Fruit fly (Drosophila melanogaster) whole organism, embryonic: Measurements from ENCODE around the gene dpr15.
A peak's percentile ranks its signal among the peaks of the same experiment; 100 is the strongest.

Experiments
- Atf3 ChIP-seq: fragments of 200-800 bp; sonication (Bioruptor generic); optimal IDR thresholded peaks from 3 replicates; lab custom pipeline; 2016; ENCODE audit warnings: missing biosample characterization, missing genetic modification characterization
- Bgb ChIP-seq: fragments of 200-800 bp; sonication (Bioruptor generic); IDR thresholded peaks from 2 replicates; pipeline ENCODE4 v1.3.6; 2022; ENCODE audit warnings: missing biosample characterization, missing genetic modification characterization; ENCODE audit not compliant: partially characterized antibody
- CG10543 ChIP-seq: fragments of 200-800 bp; sonication (Bioruptor generic); optimal IDR thresholded peaks from 3 replicates; lab custom pipeline; 2017; ENCODE audit warnings: missing biosample characterization, mild to moderate bottlenecking, missing genetic modification characterization, moderate library complexity
- CG10979 ChIP-seq: fragments of 200-800 bp; sonication (Bioruptor generic); optimal IDR thresholded peaks from 2 replicates; lab custom pipeline; 2018; ENCODE audit warnings: missing biosample characterization, mild to moderate bottlenecking, missing genetic modification characterization, moderate library complexity
- CG11398 ChIP-seq: fragments of 200-800 bp; sonication (Bioruptor generic); optimal IDR thresholded peaks from 2 replicates; lab custom pipeline; 2016; ENCODE audit warnings: missing biosample characterization, missing genetic modification characterization
- CG11504 ChIP-seq: fragments of 200-800 bp; sonication (Bioruptor generic); optimal IDR thresholded peaks from 3 replicates; lab custom pipeline; 2019; ENCODE audit warnings: missing biosample characterization, mild to moderate bottlenecking, missing genetic modification characterization, moderate library complexity
- CG12104 ChIP-seq: fragments of 200-800 bp; sonication (Bioruptor generic); optimal IDR thresholded peaks from 3 replicates; lab custom pipeline; 2016; ENCODE audit warnings: missing biosample characterization, missing genetic modification characterization
- CG13624 ChIP-seq: fragments of 200-800 bp; sonication (Bioruptor generic); optimal IDR thresholded peaks from 2 replicates; lab custom pipeline; 2016; ENCODE audit warnings: missing biosample characterization, missing genetic modification characterization
- CG14710 ChIP-seq: fragments of 200-800 bp; sonication (Bioruptor generic); optimal IDR thresholded peaks from 3 replicates; lab custom pipeline; 2019; ENCODE audit warnings: missing biosample characterization, mild to moderate bottlenecking, missing genetic modification characterization, moderate library complexity
- CG15011 ChIP-seq: fragments of 200-800 bp; sonication (Bioruptor generic); optimal IDR thresholded peaks from 3 replicates; lab custom pipeline; 2018; ENCODE audit warnings: missing biosample characterization, mild to moderate bottlenecking, missing genetic modification characterization
- CG1602 ChIP-seq: fragments of 200-800 bp; sonication (Bioruptor generic); optimal IDR thresholded peaks from 3 replicates; lab custom pipeline; 2016; ENCODE audit warnings: missing biosample characterization, missing genetic modification characterization
- CG16863 ChIP-seq: fragments of 200-800 bp; sonication (Bioruptor generic); optimal IDR thresholded peaks from 3 replicates; lab custom pipeline; 2016; ENCODE audit warnings: missing biosample characterization, missing genetic modification characterization
- CG17829 ChIP-seq: fragments of 200-800 bp; optimal IDR thresholded peaks from 2 replicates; lab custom pipeline; 2019; ENCODE audit warnings: missing biosample characterization, mild to moderate bottlenecking, missing genetic modification characterization, moderate library complexity
- CG2889 ChIP-seq: fragments of 200-800 bp; sonication (Bioruptor generic); IDR thresholded peaks from 3 replicates; pipeline ENCODE4 v1.3.6; 2022; ENCODE audit warnings: missing biosample characterization, missing genetic modification characterization
- CG3726 ChIP-seq: fragments of 200-800 bp; sonication (Bioruptor generic); IDR thresholded peaks from 3 replicates; pipeline ENCODE4, ENCODE4 v1.3.6; 2022; ENCODE audit warnings: missing biosample characterization, missing genetic modification characterization
- CG3847 ChIP-seq: fragments of 200-800 bp; sonication (Bioruptor generic); IDR thresholded peaks from 2 replicates; pipeline ENCODE4 v1.3.6; 2022; ENCODE audit warnings: missing biosample characterization, missing genetic modification characterization
- CG3995 ChIP-seq: fragments of 200-800 bp; sonication (Bioruptor generic); optimal IDR thresholded peaks from 3 replicates; lab custom pipeline; 2016; ENCODE audit warnings: missing biosample characterization, missing genetic modification characterization
- CG6854 ChIP-seq: fragments of 200-800 bp; sonication (Bioruptor generic); optimal IDR thresholded peaks from 3 replicates; lab custom pipeline; 2017; ENCODE audit warnings: missing biosample characterization, mild to moderate bottlenecking, missing genetic modification characterization
- CG7987 ChIP-seq: fragments of 200-800 bp; sonication (Bioruptor generic); optimal IDR thresholded peaks from 2 replicates; lab custom pipeline; 2018; ENCODE audit warnings: missing biosample characterization, mild to moderate bottlenecking, missing genetic modification characterization, moderate library complexity
- CG8281 ChIP-seq: fragments of 200-800 bp; sonication (Bioruptor generic); optimal IDR thresholded peaks from 2 replicates; lab custom pipeline; 2018; ENCODE audit warnings: missing biosample characterization, mild to moderate bottlenecking, missing genetic modification characterization, moderate library complexity
- CG8290 ChIP-seq, 3 experiments: fragments of 200-800 bp; sonication (Bioruptor generic); optimal IDR thresholded peaks; 2 replicates each; lab custom pipeline; 2016 to 2019; ENCODE audit warnings: missing biosample characterization in 3 of 3, missing genetic modification characterization in 3 of 3, mild to moderate bottlenecking in 2 of 3, moderate library complexity in 1 of 3
- CoRest ChIP-seq: fragments of 200-800 bp; sonication (Bioruptor generic); optimal IDR thresholded peaks from 3 replicates; lab custom pipeline; 2018; ENCODE audit warnings: missing biosample characterization, mild to moderate bottlenecking, missing genetic modification characterization, moderate library complexity
- CrebB ChIP-seq: fragments of 200-800 bp; sonication (Bioruptor generic); optimal IDR thresholded peaks from 3 replicates; lab custom pipeline; 2018; ENCODE audit warnings: missing biosample characterization, mild to moderate bottlenecking, missing genetic modification characterization
- Dip3 ChIP-seq: fragments of 200-800 bp; sonication (Bioruptor generic); optimal IDR thresholded peaks from 3 replicates; lab custom pipeline; 2016; ENCODE audit warnings: missing biosample characterization, missing genetic modification characterization
- Dll ChIP-seq: fragments of 200-800 bp; sonication (Bioruptor generic); IDR thresholded peaks from 4 replicates; pipeline ENCODE4 v1.3.6; 2022; ENCODE audit warnings: missing biosample characterization, missing genetic modification characterization; ENCODE audit not compliant: partially characterized antibody
- E2f1 ChIP-seq: fragments of 200-800 bp; sonication (Bioruptor generic); IDR thresholded peaks from 2 replicates; pipeline ENCODE4 v1.3.6; 2022; ENCODE audit warnings: missing biosample characterization, missing genetic modification characterization
- Hr78 ChIP-seq, 2 experiments: fragments of 200-800 bp in 1 of 2; fragments of >200 bp in 1 of 2; sonication (Bioruptor generic) in 1 of 2; optimal IDR thresholded peaks; 2 replicates each; lab custom pipeline; 2017 to 2019; ENCODE audit warnings: missing biosample characterization in 2 of 2, missing genetic modification characterization in 2 of 2, mild to moderate bottlenecking in 1 of 2, moderate library complexity in 1 of 2
- NK7.1 ChIP-seq: fragments of 200-800 bp; sonication (Bioruptor generic); optimal IDR thresholded peaks from 3 replicates; lab custom pipeline; 2016; ENCODE audit warnings: missing biosample characterization, missing genetic modification characterization
- Trl ChIP-seq, 3 experiments: fragments of >200 bp in 2 of 3; fragments of 200-800 bp in 1 of 3; sonication (Bioruptor generic) in 1 of 3; optimal IDR thresholded peaks; 2 replicates in 1 of 3; 3 replicates in 2 of 3; lab custom pipeline; 2016 to 2017; ENCODE audit warnings: missing biosample characterization in 1 of 3, missing genetic modification characterization in 1 of 3
- chm ChIP-seq: fragments of 200-800 bp; sonication (Bioruptor generic); IDR thresholded peaks from 2 replicates; pipeline ENCODE4 v1.3.6; 2022; ENCODE audit warnings: missing biosample characterization, missing genetic modification characterization
- ci ChIP-seq: fragments of 200-800 bp; sonication (Bioruptor generic); IDR thresholded peaks from 3 replicates; pipeline ENCODE4 v1.3.6; 2022; ENCODE audit warnings: missing biosample characterization, missing genetic modification characterization
- dan ChIP-seq: fragments of 200-800 bp; sonication (Bioruptor generic); IDR thresholded peaks from 2 replicates; pipeline ENCODE4 v1.3.6; 2022; ENCODE audit warnings: missing biosample characterization, missing genetic modification characterization
- eve ChIP-seq, 2 experiments: fragments of >200 bp; optimal IDR thresholded peaks; 2 replicates each; lab custom pipeline; 2017; ENCODE audit warnings: missing biosample characterization in 2 of 2, missing genetic modification characterization in 2 of 2
- grn ChIP-seq: fragments of 200-800 bp; sonication (Bioruptor generic); optimal IDR thresholded peaks from 3 replicates; lab custom pipeline; 2017; ENCODE audit warnings: missing biosample characterization, missing genetic modification characterization
- h ChIP-seq: fragments of >200 bp; optimal IDR thresholded peaks from 2 replicates; lab custom pipeline; 2017
- lbe ChIP-seq: fragments of 200-800 bp; sonication (Bioruptor generic); optimal IDR thresholded peaks from 2 replicates; lab custom pipeline; 2016; ENCODE audit warnings: missing biosample characterization, mild to moderate bottlenecking, missing genetic modification characterization
- pum ChIP-seq: fragments of 200-800 bp; sonication (Bioruptor generic); optimal IDR thresholded peaks from 2 replicates; lab custom pipeline; 2016; ENCODE audit warnings: missing biosample characterization, missing genetic modification characterization
- schlank ChIP-seq: fragments of 200-800 bp; sonication (Bioruptor generic); optimal IDR thresholded peaks from 2 replicates; lab custom pipeline; 2018; ENCODE audit warnings: missing biosample characterization, mild to moderate bottlenecking, missing genetic modification characterization
- sqz ChIP-seq: fragments of 200-800 bp; sonication (Bioruptor generic); optimal IDR thresholded peaks from 3 replicates; lab custom pipeline; 2018; ENCODE audit warnings: missing biosample characterization, mild to moderate bottlenecking, missing genetic modification characterization
- vfl ChIP-seq: fragments of 200-800 bp; sonication (Bioruptor generic); optimal IDR thresholded peaks from 2 replicates; lab custom pipeline; 2016; ENCODE audit warnings: missing biosample characterization, missing genetic modification characterization
- zen ChIP-seq: fragments of 200-800 bp; sonication (Bioruptor generic); optimal IDR thresholded peaks from 3 replicates; lab custom pipeline; 2018; ENCODE audit warnings: missing biosample characterization, mild to moderate bottlenecking, missing genetic modification characterization, moderate library complexity

dpr15 gene

dm6 chr3R:12121161-12121560, 37.2 kb downstream of the dpr15 start (continued):
- TF ChIP-seq CG13624 (GFP tag; lab: Kevin White, UChicago) (peak; percentile 93), CG8290 (GFP tag; optimal IDR thresholded peaks at IDR 0.05; lab: Kevin White, UChicago) (peak; percentile 93), CG8290 (tag; optimal IDR thresholded peaks at IDR 0.05; lab: Kevin White, UChicago) (peak; percentile 51 to 92), CG17829 (tag; lab: Kevin White, UChicago) (peak; percentile 74), CG1602 (GFP tag; lab: Kevin White, UChicago) (peak; percentile 86), CG14710 (tag; lab: Kevin White, UChicago) (peak; percentile 78), CG12104 (GFP tag; lab: Kevin White, UChicago) (peak; percentile 80), Trl (optimal IDR thresholded peaks at IDR 0.05; lab: Kevin White, UChicago) (no peak), Trl (GFP tag; optimal IDR thresholded peaks at IDR 0.05; lab: Kevin White, UChicago) (peak; percentile 97), schlank (tag; lab: Kevin White, UChicago) (peak; percentile 81), chm (GFP tag; lab: Robert Waterston, UW) (peak; percentile 95), E2f1 (peak; percentile 92), Dip3 (GFP tag; lab: Kevin White, UChicago) (peak; percentile 87), dan (peak; percentile 64; the same call in 1 of the 2 replicates), CG11504 (tag; lab: Kevin White, UChicago) (peak; percentile 81), CG3847 (GFP tag; lab: Robert Waterston, UW) (peak; percentile 94), NK7.1 (peak; percentile 83), h (lab: Kevin White, UChicago) (no peak), grn (GFP tag; lab: Kevin White, UChicago) (peak; percentile 84), Bgb (GFP tag; lab: Robert Waterston, UW) (peak; percentile 75), CoRest (peak; percentile 89), zen (tag; lab: Kevin White, UChicago) (peak; percentile 93), CG8281 (tag; lab: Kevin White, UChicago) (peak; percentile 71), vfl (GFP tag; lab: Kevin White, UChicago) (peak; percentile 74), CG10979 (no peak), CG7987 (GFP tag; lab: Kevin White, UChicago) (peak; percentile 93), CG2889 (peak; percentile 88), ci (GFP tag; lab: Robert Waterston, UW) (peak; percentile 98), pum (GFP tag; lab: Kevin White, UChicago) (peak; percentile 90), CG15011 (GFP tag; lab: Kevin White, UChicago) (peak; percentile 70), eve (GFP tag; optimal IDR thresholded peaks at IDR 0.05; lab: Kevin White, UChicago) (peak in 1 of 2 experiments; percentile 19), CG16863 (GFP tag; lab: Kevin White, UChicago) (peak; percentile 85), CG3726 (GFP tag; lab: Robert Waterston, UW) (peak; percentile 95), Dll (GFP tag; lab: Robert Waterston, UW) (no peak), sqz (GFP tag; lab: Kevin White, UChicago) (peak; percentile 61), CrebB (tag; lab: Kevin White, UChicago) (peak; percentile 62), lbe (GFP tag; lab: Kevin White, UChicago) (no peak), CG3995 (GFP tag; lab: Kevin White, UChicago) (peak; percentile 73), CG6854 (peak; percentile 49), Hr78 (GFP tag; optimal IDR thresholded peaks at IDR 0.05; lab: Kevin White, UChicago) (peak in 1 of 2 experiments; percentile 9), CG10543 (GFP tag; lab: Kevin White, UChicago) (peak; percentile 78), Atf3 (GFP tag; lab: Kevin White, UChicago) (peak; percentile 90), CG11398 (GFP tag; lab: Kevin White, UChicago) (peak; percentile 87)
